Worm (Caenorhabditis elegans): Measurements from ENCODE around the gene lin-39.

ce11 chrIII:7531385-7531784, 5.0 kb downstream of the lin-39 start:
- TF ChIP-seq ama-1 (optimal IDR thresholded peaks at IDR 0.05) = no peak
- no peak for TF ChIP-seq ceh-36 (tag; optimal IDR thresholded peaks at IDR 0.05)
- no peak for TF ChIP-seq B0310.2 (tag; optimal IDR thresholded peaks at IDR 0.05)
- TF ChIP-seq tbx-11 (GFP tag; IDR thresholded peaks at IDR 0.05) = no peak
- TF ChIP-seq flt-1 (GFP tag; IDR thresholded peaks at IDR 0.05) = no peak
- TF ChIP-seq hmbx-1 (tag; optimal IDR thresholded peaks at IDR 0.05) = no peak

Data from whole organism, early embryonic.